Fruit fly (Drosophila melanogaster) S2 (cell line): ENCODE measurements around the gene Qsox3.

Source experiments
- CG8478 ChIP-seq: fragments of >200 bp; optimal IDR thresholded peaks from 2 replicates; lab custom pipeline; 2018
- CTCF ChIP-seq, 2 experiments: fragments of >200 bp; optimal IDR thresholded peaks; 2 replicates each; lab custom pipeline; 2018

Qsox3 gene

dm6 chr3R:21904345-21904744 lies 7.3 kb upstream of the Qsox3 start:
- no peak for TF ChIP-seq CTCF (optimal IDR thresholded peaks at IDR 0.05; lab: Kevin White, UChicago)
- TF ChIP-seq CG8478 (lab: Kevin White, UChicago) = no peak

- TF ChIP-seq CG8478 (lab: Kevin White, UChicago) = no peak
- TF ChIP-seq CTCF (optimal IDR thresholded peaks at IDR 0.05; lab: Kevin White, UChicago) = no peak
These were observed 6.0 kb upstream of the Qsox3 start for dm6 chr3R:21905615-21906014.

- no peak for TF ChIP-seq CTCF (optimal IDR thresholded peaks at IDR 0.05; lab: Kevin White, UChicago)
- TF ChIP-seq CG8478 (lab: Kevin White, UChicago) = no peak
These were observed 4.7 kb upstream of the Qsox3 start for dm6 chr3R:21906867-21907266.

dm6 chr3R:21913447-21913846 lies 1.8 kb downstream of the Qsox3 start, which contains the start of gene Qsox2:
Qsox2 (plus strand) TSS chr3R:21913747.
- no peak for TF ChIP-seq CTCF (optimal IDR thresholded peaks at IDR 0.05; lab: Kevin White, UChicago)
- no peak for TF ChIP-seq CG8478 (lab: Kevin White, UChicago)

dm6 chr3R:21916987-21917386 lies 5.4 kb downstream of the Qsox3 start:
- TF ChIP-seq CTCF (optimal IDR thresholded peaks at IDR 0.05; lab: Kevin White, UChicago) = no peak
- TF ChIP-seq CG8478 (lab: Kevin White, UChicago) = no peak

dm6 chr3R:21920495-21920894 lies 8.9 kb downstream of the Qsox3 start:
- TF ChIP-seq CTCF (optimal IDR thresholded peaks at IDR 0.05; lab: Kevin White, UChicago) (no peak), CG8478 (lab: Kevin White, UChicago) (no peak)

- TF ChIP-seq CTCF (optimal IDR thresholded peaks at IDR 0.05; lab: Kevin White, UChicago) (no peak), CG8478 (lab: Kevin White, UChicago) (no peak)
These were observed 10.0 kb downstream of the Qsox3 start for dm6 chr3R:21921363-21922208.

dm6 chr3R:21922244-21922643 lies 10.6 kb downstream of the Qsox3 start:
- TF ChIP-seq CTCF (optimal IDR thresholded peaks at IDR 0.05; lab: Kevin White, UChicago) (no peak), CG8478 (lab: Kevin White, UChicago) (no peak)

- no peak for TF ChIP-seq CG8478 (lab: Kevin White, UChicago)
- TF ChIP-seq CTCF (optimal IDR thresholded peaks at IDR 0.05; lab: Kevin White, UChicago) = no peak
These were observed 11.2 kb downstream of the Qsox3 start for dm6 chr3R:21922674-21923323.

- TF ChIP-seq CG8478 (lab: Kevin White, UChicago) (no peak), CTCF (optimal IDR thresholded peaks at IDR 0.05; lab: Kevin White, UChicago) (no peak)
These were observed 12.1 kb downstream of the Qsox3 start for dm6 chr3R:21923742-21924141.

- no peak for TF ChIP-seq CTCF (optimal IDR thresholded peaks at IDR 0.05; lab: Kevin White, UChicago)
- TF ChIP-seq CG8478 (lab: Kevin White, UChicago) = no peak
These were observed 16.6 kb downstream of the Qsox3 start for dm6 chr3R:21928214-21928613.

dm6 chr3R:21931346-21931745 lies 19.7 kb downstream of the Qsox3 start:
- TF ChIP-seq CG8478 (lab: Kevin White, UChicago) (no peak), CTCF (optimal IDR thresholded peaks at IDR 0.05; lab: Kevin White, UChicago) (no peak)

dm6 chr3R:21933952-21934351 lies 22.3 kb downstream of the Qsox3 start:
- no peak for TF ChIP-seq CG8478 (lab: Kevin White, UChicago)
- TF ChIP-seq CTCF (optimal IDR thresholded peaks at IDR 0.05; lab: Kevin White, UChicago) = no peak

dm6 chr3R:21935191-21935590 lies 23.6 kb downstream of the Qsox3 start:
- no peak for TF ChIP-seq CG8478 (lab: Kevin White, UChicago)
- no peak for TF ChIP-seq CTCF (optimal IDR thresholded peaks at IDR 0.05; lab: Kevin White, UChicago)
